Fruit fly (Drosophila melanogaster): ENCODE measurements around the gene Itpr.

Gene Itpr

dm6 chr3R:5547464-5547943 lies 30.6 kb downstream of the Itpr start, which contains the start of gene CG2519 (continued):
- TF ChIP-seq Fer3 (tag; optimal IDR thresholded peaks at IDR 0.05) (no peak), Max (GFP tag; optimal IDR thresholded peaks at IDR 0.05) (peak; percentile 66), CkIIα-i1 (GFP tag; IDR thresholded peaks at IDR 0.05) (no peak), emc (GFP tag; optimal IDR thresholded peaks at IDR 0.05) (peak; percentile 47), gro (GFP tag; optimal IDR thresholded peaks at IDR 0.05) (peak; percentile 80), CG33557 (GFP tag; optimal IDR thresholded peaks at IDR 0.05) (no peak), CG10267 (tag; optimal IDR thresholded peaks at IDR 0.05) (peak; percentile 57), seq (GFP tag; IDR thresholded peaks at IDR 0.05) (peak; percentile 38; the same call in 1 of the 2 replicates), sug (tag; optimal IDR thresholded peaks at IDR 0.05) (no peak), CG2199 (GFP tag; IDR thresholded peaks at IDR 0.05) (no peak; the same call in 2 of the 3 replicates), CG12659 (GFP tag; optimal IDR thresholded peaks at IDR 0.05) (peak; percentile 74), gem (tag; optimal IDR thresholded peaks at IDR 0.05) (no peak), CG3838 (GFP tag; optimal IDR thresholded peaks at IDR 0.05) (no peak), CG10462 (GFP tag; optimal IDR thresholded peaks at IDR 0.05) (peak; percentile 15), CG11398 (GFP tag; optimal IDR thresholded peaks at IDR 0.05) (no peak), CG9437 (GFP tag; optimal IDR thresholded peaks at IDR 0.05) (no peak), row (GFP tag; IDR thresholded peaks at IDR 0.05) (peak; percentile 86), CG12071 (GFP tag; optimal IDR thresholded peaks at IDR 0.05) (no peak), CG3847 (GFP tag; IDR thresholded peaks at IDR 0.05) (0 out of 2 replicates have a peak, but pooled peaks have one; percentile 62), CG34224 (GFP tag; IDR thresholded peaks at IDR 0.05; ENCODE audit: partially characterized antibody) (peak; percentile 81), unc-4 (GFP tag; IDR thresholded peaks at IDR 0.05; ENCODE audit: partially characterized antibody) (peak; percentile 91), org-1 (GFP tag; optimal IDR thresholded peaks at IDR 0.05) (peak; percentile 18), CG3281 (GFP tag; optimal IDR thresholded peaks at IDR 0.05) (no peak), CG15479 (GFP tag; optimal IDR thresholded peaks at IDR 0.05) (peak; percentile 35), NfI (GFP tag; optimal IDR thresholded peaks at IDR 0.05) (no peak), Doc3 (GFP tag; IDR thresholded peaks at IDR 0.05; ENCODE audit: partially characterized antibody) (peak; percentile 73), Usf (GFP tag; optimal IDR thresholded peaks at IDR 0.05) (no peak), pita (GFP tag; optimal IDR thresholded peaks at IDR 0.05) (no peak), Fer1 (GFP tag; optimal IDR thresholded peaks at IDR 0.05) (peak; percentile 73), Ptx1 (GFP tag; IDR thresholded peaks at IDR 0.05) (peak; percentile 52; the same call in 1 of the 2 replicates), CG3065 (GFP tag; optimal IDR thresholded peaks at IDR 0.05) (no peak), CG16863 (GFP tag; optimal IDR thresholded peaks at IDR 0.05) (peak; percentile 34), kay (GFP tag; optimal IDR thresholded peaks at IDR 0.05) (no peak), her (GFP tag; optimal IDR thresholded peaks at IDR 0.05) (peak; percentile 67), ranshi (GFP tag; IDR thresholded peaks at IDR 0.05) (peak; percentile 53; the same call in 1 of the 2 replicates), CG3726 (GFP tag; IDR thresholded peaks at IDR 0.05) (no peak), CG10565 (GFP tag; optimal IDR thresholded peaks at IDR 0.05) (no peak), tgo (GFP tag; IDR thresholded peaks at IDR 0.05) (no peak; the same call in 2 of the 3 replicates), CG2129 (GFP tag; IDR thresholded peaks at IDR 0.05; ENCODE audit: partially characterized antibody) (peak; percentile 82), CG4617 (GFP tag; optimal IDR thresholded peaks at IDR 0.05; ENCODE audit: borderline replicate concordance) (peak; percentile 86), wor (GFP tag; IDR thresholded peaks at IDR 0.05) (no peak), HLHmδ (GFP tag; optimal IDR thresholded peaks at IDR 0.05) (no peak), YL-1 (GFP tag; optimal IDR thresholded peaks at IDR 0.05) (peak; percentile 93), trh (GFP tag; optimal IDR thresholded peaks at IDR 0.05) (peak; percentile 41), Dad (GFP tag; optimal IDR thresholded peaks at IDR 0.05) (peak; percentile 36), Nf-YB (GFP tag; optimal IDR thresholded peaks at IDR 0.05) (no peak), sisA (GFP tag; IDR thresholded peaks at IDR 0.05) (peak; percentile 55), yki (optimal IDR thresholded peaks at IDR 0.05) (no peak), CG6813 (GFP tag; optimal IDR thresholded peaks at IDR 0.05) (no peak), CG3407 (GFP tag; optimal IDR thresholded peaks at IDR 0.05) (no peak), B-H2 (GFP tag; optimal IDR thresholded peaks at IDR 0.05) (peak; percentile 47)
